Worm (Caenorhabditis elegans) whole organism, L3 larva: ENCODE data around the gene srv-4.

Experiments
- aly-2 ChIP-seq: fragments of 150-350 bp; optimal IDR thresholded peaks from 2 replicates; lab custom pipeline; 2014; ENCODE audit warnings: missing biosample characterization, missing genetic modification characterization
- ama-1 ChIP-seq: fragments of 150-350 bp; optimal IDR thresholded peaks from 2 replicates; lab custom pipeline; 2018
- elt-1 ChIP-seq: fragments of 150-350 bp; optimal IDR thresholded peaks from 2 replicates; lab custom pipeline; 2014; ENCODE audit warnings: missing biosample characterization, missing genetic modification characterization
- elt-2 ChIP-seq: sonication (generic microtip); optimal IDR thresholded peaks from 2 replicates; lab custom pipeline; 2016; ENCODE audit warnings: missing genetic modification reagents, mild to moderate bottlenecking, missing genetic modification characterization, missing compliant biosample characterization
- lin-15B ChIP-seq: fragments of 150-350 bp; optimal IDR thresholded peaks from 2 replicates; lab custom pipeline; 2014; ENCODE audit warnings: missing biosample characterization, missing genetic modification characterization
- mdl-1 ChIP-seq: fragments of 150-350 bp; optimal IDR thresholded peaks from 2 replicates; lab custom pipeline; 2014; ENCODE audit warnings: missing biosample characterization, missing genetic modification characterization
- nhr-12 ChIP-seq: fragments of 150-350 bp; optimal IDR thresholded peaks from 2 replicates; lab custom pipeline; 2014; ENCODE audit warnings: missing biosample characterization, missing genetic modification characterization
- nhr-25 ChIP-seq: sonication (generic microtip); optimal IDR thresholded peaks from 2 replicates; lab custom pipeline; 2017; ENCODE audit warnings: missing biosample characterization, missing genetic modification characterization
- nhr-76 ChIP-seq: fragments of 150-350 bp; sonication (generic microtip); optimal IDR thresholded peaks from 5 replicates; lab custom pipeline; 2014; ENCODE audit warnings: missing biosample characterization, missing genetic modification characterization
- ztf-4 ChIP-seq: fragments of 150-350 bp; optimal IDR thresholded peaks from 2 replicates; lab custom pipeline; 2014; ENCODE audit warnings: missing biosample characterization, missing genetic modification characterization

DNA sequence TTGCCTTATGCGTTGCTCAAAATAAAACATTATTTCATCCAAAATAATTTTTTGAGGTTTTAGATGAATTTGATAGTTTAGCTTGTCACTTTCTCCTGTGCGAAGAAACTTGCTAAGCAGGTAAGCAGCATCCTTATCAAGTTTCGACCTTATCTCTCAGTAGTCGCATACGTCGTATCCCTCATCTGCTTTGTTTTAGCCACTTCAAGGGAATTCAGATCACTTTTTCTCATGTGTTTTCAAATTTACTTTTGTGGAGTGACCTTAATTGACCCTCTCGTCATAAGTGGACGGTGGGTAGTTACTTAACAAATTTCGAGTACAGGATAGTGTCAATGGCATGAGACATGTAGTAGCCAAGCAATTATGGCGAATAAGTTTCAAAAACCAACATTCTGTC, 51.6 kb downstream of the srv-4 start:
- TF ChIP-seq ama-1 (lab: Kevin White, UChicago) (peak; percentile 90), elt-2 (tag; lab: Kevin White, UChicago) (no peak), ztf-4 (no peak), mdl-1 (tag; lab: Kevin White, UChicago) (no peak), nhr-76 (tag; lab: Kevin White, UChicago) (no peak), nhr-25 (peak; percentile 68), aly-2 (tag; lab: Kevin White, UChicago) (no peak), nhr-12 (tag; lab: Kevin White, UChicago) (no peak), lin-15B (no peak), elt-1 (no peak)
